Worm (Caenorhabditis elegans): ENCODE results near the gene abcf-2.

- TF ChIP-seq nhr-77 (tag; optimal IDR thresholded peaks at IDR 0.05) (no peak), fos-1 (tag; optimal IDR thresholded peaks at IDR 0.05) (no peak), lin-13 (GFP tag; optimal IDR thresholded peaks at IDR 0.05) (no peak), snpc-4 (tag; optimal IDR thresholded peaks at IDR 0.05) (no peak), lin-11 (tag; optimal IDR thresholded peaks at IDR 0.05) (no peak), skn-1 (tag; optimal IDR thresholded peaks at IDR 0.05) (no peak), ceh-82 (tag; optimal IDR thresholded peaks at IDR 0.05) (no peak), C34F6.9 (tag; optimal IDR thresholded peaks at IDR 0.05) (no peak)
Observed at ce11 chrIII:13427817-13428216, 34.2 kb downstream of the abcf-2 start.
